Worm (Caenorhabditis elegans) whole organism, L1 larva: ENCODE measurements around the gene col-68.

Experiments
- C04F5.9 ChIP-seq: sonication (generic microtip); optimal IDR thresholded peaks from 2 replicates; lab custom pipeline; 2016; ENCODE audit warnings: missing genetic modification characterization, missing compliant biosample characterization
- C16A3.4 ChIP-seq: fragments of 150-350 bp; optimal IDR thresholded peaks from 2 replicates; lab custom pipeline; 2014; ENCODE audit warnings: missing biosample characterization, missing genetic modification characterization
- C34B4.2 ChIP-seq: sonication (generic microtip); optimal IDR thresholded peaks from 2 replicates; lab custom pipeline; 2017; ENCODE audit warnings: mild to moderate bottlenecking, missing genetic modification characterization, missing compliant biosample characterization
- F16B12.6 ChIP-seq: fragments of 150-350 bp; optimal IDR thresholded peaks from 2 replicates; lab custom pipeline; 2014; ENCODE audit warnings: missing biosample characterization, missing genetic modification characterization
- aha-1 ChIP-seq: fragments of 150-350 bp; optimal IDR thresholded peaks from 2 replicates; lab custom pipeline; 2014; ENCODE audit warnings: missing biosample characterization, missing genetic modification characterization
- alr-1 ChIP-seq: fragments of 200-800 bp; sonication (Bioruptor generic); optimal IDR thresholded peaks from 2 replicates; lab custom pipeline; 2018; ENCODE audit warnings: borderline replicate concordance, mild to moderate bottlenecking, missing genetic modification characterization, missing compliant biosample characterization
- blmp-1 ChIP-seq: fragments of 150-350 bp; optimal IDR thresholded peaks from 2 replicates; lab custom pipeline; 2014; ENCODE audit warnings: missing biosample characterization, missing genetic modification characterization
- ceh-8 ChIP-seq: fragments of 200-800 bp; sonication (Bioruptor generic); optimal IDR thresholded peaks from 2 replicates; lab custom pipeline; 2018; ENCODE audit warnings: mild to moderate bottlenecking, missing genetic modification characterization, moderate library complexity, missing compliant biosample characterization
- ceh-82 ChIP-seq, 3 experiments: fragments of 150-350 bp in 1 of 3; sonication (generic microtip) in 2 of 3; optimal IDR thresholded peaks; 2 replicates each; lab custom pipeline; 2014 to 2017; ENCODE audit warnings: missing biosample characterization in 3 of 3, missing genetic modification characterization in 3 of 3
- ceh-88 ChIP-seq: fragments of 200-800 bp; sonication (Bioruptor generic); IDR thresholded peaks from 2 replicates; pipeline ENCODE4 v1.3.6; 2022; ENCODE audit warnings: missing genetic modification characterization, missing compliant biosample characterization
- ceh-90 ChIP-seq: sonication (generic microtip); optimal IDR thresholded peaks from 2 replicates; lab custom pipeline; 2016; ENCODE audit warnings: missing genetic modification characterization, missing compliant biosample characterization
- ces-1 ChIP-seq: fragments of 150-350 bp; optimal IDR thresholded peaks from 2 replicates; lab custom pipeline; 2014; ENCODE audit warnings: missing biosample characterization, missing genetic modification reagents, missing genetic modification characterization
- dpl-1 ChIP-seq, 3 experiments: fragments of 150-350 bp in 2 of 3; sonication (generic microtip) in 1 of 3; optimal IDR thresholded peaks; 2 replicates each; lab custom pipeline; 2014 to 2017; ENCODE audit warnings: missing biosample characterization in 3 of 3, missing genetic modification characterization in 3 of 3, missing genetic modification reagents in 3 of 3
- dsc-1 ChIP-seq: sonication (generic microtip); optimal IDR thresholded peaks from 2 replicates; lab custom pipeline; 2016; ENCODE audit warnings: mild to moderate bottlenecking, missing genetic modification characterization, missing compliant biosample characterization
- egl-13 ChIP-seq: sonication (generic microtip); optimal IDR thresholded peaks from 2 replicates; lab custom pipeline; 2016; ENCODE audit warnings: missing genotype, missing genetic modification reagents, missing genetic modification characterization, missing compliant biosample characterization
- elt-2 ChIP-seq: sonication (generic microtip); optimal IDR thresholded peaks from 2 replicates; lab custom pipeline; 2016; ENCODE audit warnings: missing genetic modification characterization, mild to moderate bottlenecking, inconsistent platforms, missing compliant biosample characterization, missing genetic modification reagents
- ets-5 ChIP-seq: fragments of 200-800 bp; sonication (Bioruptor generic); IDR thresholded peaks from 2 replicates; pipeline ENCODE4 v1.3.6; 2022; ENCODE audit warnings: missing genetic modification characterization, missing compliant biosample characterization
- fkh-4 ChIP-seq: sonication (generic microtip); optimal IDR thresholded peaks from 2 replicates; lab custom pipeline; 2016; ENCODE audit warnings: missing compliant biosample characterization, missing genetic modification characterization, borderline replicate concordance
- fkh-8 ChIP-seq: sonication (generic microtip); optimal IDR thresholded peaks from 2 replicates; lab custom pipeline; 2016; ENCODE audit warnings: mild to moderate bottlenecking, missing genetic modification characterization, missing compliant biosample characterization
- hpl-2 ChIP-seq: fragments of 150-350 bp; optimal IDR thresholded peaks from 2 replicates; lab custom pipeline; 2014; ENCODE audit warnings: missing biosample characterization, missing genetic modification reagents, missing genetic modification characterization
- irx-1 ChIP-seq: sonication (generic microtip); optimal IDR thresholded peaks from 2 replicates; lab custom pipeline; 2016; ENCODE audit warnings: missing genetic modification characterization, missing compliant biosample characterization
- isw-1 ChIP-seq: fragments of 200-800 bp; sonication (Bioruptor generic); IDR thresholded peaks from 2 replicates; pipeline ENCODE4 v1.3.6; 2022; ENCODE audit warnings: missing genetic modification characterization, missing compliant biosample characterization
- lin-15B ChIP-seq: fragments of 150-350 bp; sonication (generic microtip); optimal IDR thresholded peaks from 3 replicates; lab custom pipeline; 2014; ENCODE audit warnings: missing biosample characterization, missing genetic modification characterization
- lin-39 ChIP-seq: fragments of 150-350 bp; optimal IDR thresholded peaks from 2 replicates; lab custom pipeline; 2014; ENCODE audit warnings: missing biosample characterization, missing genetic modification reagents, missing genetic modification characterization
- lir-3 ChIP-seq: sonication (generic microtip); optimal IDR thresholded peaks from 2 replicates; lab custom pipeline; 2016; ENCODE audit warnings: mild to moderate bottlenecking, missing genetic modification characterization, moderate library complexity, missing compliant biosample characterization; ENCODE audit not compliant: poor library complexity
- lsy-2 ChIP-seq, 2 experiments: fragments of 150-350 bp; optimal IDR thresholded peaks; 2 replicates each; lab custom pipeline; 2014; ENCODE audit warnings: missing biosample characterization in 2 of 2, missing genetic modification characterization in 2 of 2
- mab-9 ChIP-seq: fragments of 200-800 bp; sonication (Bioruptor generic); IDR thresholded peaks from 2 replicates; pipeline ENCODE4 v1.3.6; 2022; ENCODE audit warnings: missing genetic modification reagents, missing genetic modification characterization, missing compliant biosample characterization
- mep-1 ChIP-seq: fragments of 150-350 bp; optimal IDR thresholded peaks from 2 replicates; lab custom pipeline; 2014; ENCODE audit warnings: missing biosample characterization, missing genetic modification characterization
- nhr-20 ChIP-seq: sonication (generic microtip); optimal IDR thresholded peaks from 2 replicates; lab custom pipeline; 2016; ENCODE audit warnings: mild to moderate bottlenecking, missing genetic modification characterization, missing compliant biosample characterization
- nhr-237 ChIP-seq: fragments of 150-350 bp; optimal IDR thresholded peaks from 2 replicates; lab custom pipeline; 2014; ENCODE audit warnings: missing biosample characterization, missing genetic modification characterization
- nhr-47 ChIP-seq: sonication (generic microtip); optimal IDR thresholded peaks from 2 replicates; lab custom pipeline; 2016; ENCODE audit warnings: mild to moderate bottlenecking, missing genetic modification characterization, moderate library complexity, missing compliant biosample characterization
- nhr-71 ChIP-seq: sonication (generic microtip); optimal IDR thresholded peaks from 2 replicates; lab custom pipeline; 2016; ENCODE audit warnings: mild to moderate bottlenecking, missing genetic modification characterization, moderate library complexity, missing compliant biosample characterization
- nhr-77 ChIP-seq: fragments of 150-350 bp; optimal IDR thresholded peaks from 2 replicates; lab custom pipeline; 2014; ENCODE audit warnings: missing biosample characterization, missing genetic modification characterization
- nhr-85 ChIP-seq: sonication (generic microtip); peaks from one replicate; lab custom pipeline; 2016; ENCODE audit warnings: missing genetic modification characterization, inconsistent platforms, missing compliant biosample characterization
- nhr-90 ChIP-seq: sonication (generic microtip); optimal IDR thresholded peaks from 2 replicates; lab custom pipeline; 2016; ENCODE audit warnings: mild to moderate bottlenecking, missing genetic modification characterization, missing compliant biosample characterization; ENCODE audit not compliant: poor library complexity
- pax-3 ChIP-seq: fragments of 200-800 bp; sonication (Bioruptor generic); optimal IDR thresholded peaks from 2 replicates; lab custom pipeline; 2018; ENCODE audit warnings: mild to moderate bottlenecking, missing genetic modification characterization, moderate library complexity, missing compliant biosample characterization
- rnt-1 ChIP-seq: sonication (generic microtip); optimal IDR thresholded peaks from 2 replicates; lab custom pipeline; 2016; ENCODE audit warnings: mild to moderate bottlenecking, missing genetic modification characterization, moderate library complexity, missing compliant biosample characterization
- skn-1 ChIP-seq: fragments of 150-350 bp; optimal IDR thresholded peaks from 2 replicates; lab custom pipeline; 2014; ENCODE audit warnings: missing biosample characterization, missing genetic modification characterization
- snu-23 ChIP-seq: sonication (generic microtip); optimal IDR thresholded peaks from 2 replicates; lab custom pipeline; 2016; ENCODE audit warnings: missing genetic modification characterization, missing compliant biosample characterization
- sox-4 ChIP-seq: sonication (generic microtip); optimal IDR thresholded peaks from 2 replicates; lab custom pipeline; 2016; ENCODE audit warnings: missing genetic modification characterization, missing compliant biosample characterization
- sptf-1 ChIP-seq: fragments of 150-350 bp; optimal IDR thresholded peaks from 2 replicates; lab custom pipeline; 2014; ENCODE audit warnings: missing biosample characterization, missing genetic modification characterization
- sup-37 ChIP-seq: fragments of 200-800 bp; sonication (Bioruptor generic); optimal IDR thresholded peaks from 2 replicates; lab custom pipeline; 2018; ENCODE audit warnings: mild to moderate bottlenecking, missing genetic modification characterization, missing compliant biosample characterization
- swsn-7 ChIP-seq: sonication (generic microtip); optimal IDR thresholded peaks from 2 replicates; lab custom pipeline; 2016; ENCODE audit warnings: missing genetic modification characterization, missing compliant biosample characterization
- tbx-2 ChIP-seq: sonication (generic microtip); optimal IDR thresholded peaks from 2 replicates; lab custom pipeline; 2016; ENCODE audit warnings: missing genetic modification characterization, missing compliant biosample characterization
- unc-62 ChIP-seq: fragments of 150-350 bp; optimal IDR thresholded peaks from 2 replicates; lab custom pipeline; 2014; ENCODE audit warnings: missing biosample characterization, missing genetic modification reagents, missing genetic modification characterization
- unc-86 ChIP-seq: sonication (generic microtip); optimal IDR thresholded peaks from 2 replicates; lab custom pipeline; 2016; ENCODE audit warnings: missing genetic modification characterization, missing compliant biosample characterization
- unc-98 ChIP-seq: fragments of 200-800 bp; sonication (Bioruptor generic); IDR thresholded peaks from 2 replicates; pipeline ENCODE4 v1.3.6; 2022; ENCODE audit warnings: missing genetic modification characterization, missing compliant biosample characterization
- xbp-1 ChIP-seq: sonication (generic microtip); optimal IDR thresholded peaks from 2 replicates; lab custom pipeline; 2016; ENCODE audit warnings: missing genetic modification characterization, missing compliant biosample characterization
- zag-1 ChIP-seq: fragments of 150-350 bp; optimal IDR thresholded peaks from 2 replicates; lab custom pipeline; 2014; ENCODE audit warnings: missing biosample characterization, missing genetic modification characterization
- zip-4 ChIP-seq: fragments of 200-800 bp; sonication (Bioruptor generic); optimal IDR thresholded peaks from 2 replicates; lab custom pipeline; 2018; ENCODE audit warnings: mild to moderate bottlenecking, missing genetic modification characterization, moderate library complexity, missing compliant biosample characterization
- ztf-11 ChIP-seq, 2 experiments: sonication (generic microtip); optimal IDR thresholded peaks; 2 replicates each; lab custom pipeline; 2016 to 2017; ENCODE audit warnings: missing genetic modification characterization in 2 of 2, missing biosample characterization in 1 of 2, missing compliant biosample characterization in 1 of 2

col-68 gene

DNA sequence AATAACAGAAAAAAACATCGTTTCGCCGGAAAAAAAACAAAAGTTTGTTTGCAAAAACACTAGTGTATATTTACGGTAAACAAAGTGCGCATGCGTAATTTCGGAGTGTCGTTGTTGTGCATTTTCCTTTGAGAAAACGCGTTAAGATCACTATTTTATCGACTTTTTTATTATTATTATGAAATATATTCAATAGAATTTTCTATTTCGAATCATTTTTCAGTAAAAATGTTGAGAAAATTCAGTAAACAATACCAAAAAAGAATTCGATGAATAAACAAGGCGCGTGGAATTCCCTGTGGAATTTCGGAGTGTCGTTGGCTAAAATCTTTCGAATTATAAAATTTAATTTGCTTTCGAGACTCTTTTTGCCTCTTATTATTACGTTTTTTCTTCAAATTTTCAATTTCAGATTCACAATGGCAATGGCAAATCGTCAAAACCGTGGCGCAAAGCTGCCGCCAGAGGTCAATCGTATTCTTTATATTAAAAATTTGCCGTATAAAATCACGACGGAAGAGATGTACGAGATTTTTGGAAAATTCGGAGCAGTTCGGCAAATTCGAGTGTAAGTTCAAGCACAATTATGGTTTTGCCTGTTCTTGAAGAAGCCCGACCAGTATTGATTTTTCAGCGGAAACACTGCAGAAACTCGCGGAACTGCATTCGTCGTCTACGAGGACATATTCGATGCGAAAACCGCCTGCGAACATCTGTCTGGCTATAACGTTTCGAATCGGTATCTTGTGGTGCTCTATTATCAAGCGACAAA lies 6.2 kb upstream of the col-68 start, which contains the start of the genes luc-7L3 and sftb-6:
Gene luc-7L3, minus strand, starts transcription at position 36 of the 772 bp plus-strand sequence.
Gene sftb-6, plus strand, starts transcription at position 413 of the 772 bp plus-strand sequence.
- peak; percentile 76 for TF ChIP-seq fkh-8
- TF ChIP-seq zag-1: no peak
- peak; percentile 75 for TF ChIP-seq tbx-2
- peak; percentile 89 for TF ChIP-seq nhr-47 (tag; lab: Kevin White, UChicago)
- peak; percentile 86 for TF ChIP-seq nhr-85 (tag; lab: Kevin White, UChicago)
- peak; percentile 50 for TF ChIP-seq sup-37 (GFP tag; lab: Kevin White, UChicago)
- peak; percentile 44 for TF ChIP-seq ceh-90
- TF ChIP-seq mep-1: peak; percentile 55
- TF ChIP-seq lir-3: no peak
- TF ChIP-seq nhr-77 (tag; lab: Kevin White, UChicago): peak; percentile 24
- peak; percentile 28 for TF ChIP-seq lin-15B
- peak; percentile 56 for TF ChIP-seq lin-39
- TF ChIP-seq aha-1 (tag; lab: Kevin White, UChicago): no peak
- TF ChIP-seq zip-4 (GFP tag; lab: Kevin White, UChicago): peak; percentile 55
- TF ChIP-seq ztf-11 (tag; optimal IDR thresholded peaks at IDR 0.05; lab: Kevin White, UChicago): peak in 1 of 2 experiments; percentile 24
- TF ChIP-seq ets-5 (GFP tag; lab: Robert Waterston, UW): no peak
- peak; percentile 73 for TF ChIP-seq snu-23 (GFP tag; lab: Kevin White, UChicago)
- no peak for TF ChIP-seq C34B4.2 (tag; lab: Kevin White, UChicago)
- peak; percentile 61 for TF ChIP-seq dsc-1 (tag; lab: Kevin White, UChicago)
- peak; percentile 38 for TF ChIP-seq ceh-8 (GFP tag; lab: Kevin White, UChicago)
- TF ChIP-seq pax-3: peak; percentile 46
- peak in 2 of 3 experiments; percentile 25 to 33 for TF ChIP-seq ceh-82 (tag; optimal IDR thresholded peaks at IDR 0.05; lab: Kevin White, UChicago)
- TF ChIP-seq nhr-90 (tag; lab: Kevin White, UChicago): peak; percentile 75
- TF ChIP-seq swsn-7 (tag; lab: Kevin White, UChicago): peak; percentile 79
- no peak for TF ChIP-seq fkh-4 (tag; lab: Kevin White, UChicago)
- TF ChIP-seq unc-86 (tag; lab: Kevin White, UChicago): peak; percentile 53
- TF ChIP-seq C04F5.9: peak; percentile 54
- TF ChIP-seq egl-13 (tag; lab: Kevin White, UChicago): peak; percentile 55
- peak; percentile 19 for TF ChIP-seq rnt-1 (tag; lab: Kevin White, UChicago)
- peak; percentile 92 for TF ChIP-seq alr-1 (tag; lab: Kevin White, UChicago)
- peak; percentile 84 for TF ChIP-seq nhr-71 (tag; lab: Kevin White, UChicago)
- TF ChIP-seq blmp-1 (tag; lab: Kevin White, UChicago): peak; percentile 22
- peak; percentile 73 for TF ChIP-seq irx-1 (tag; lab: Kevin White, UChicago)
- peak; percentile 50 for TF ChIP-seq skn-1 (tag; lab: Kevin White, UChicago)
- TF ChIP-seq ceh-88: peak; percentile 67
- 0 out of 2 replicates have a peak, but pooled peaks have one; percentile 20 for TF ChIP-seq unc-98 (GFP tag; lab: Robert Waterston, UW)
- TF ChIP-seq unc-62: no peak
- TF ChIP-seq xbp-1 (tag; lab: Kevin White, UChicago): peak; percentile 74
- TF ChIP-seq nhr-20: peak; percentile 62
- peak; percentile 40 to 68 (median 50) for TF ChIP-seq dpl-1 (GFP tag; optimal IDR thresholded peaks at IDR 0.05; lab: Kevin White, UChicago)
- TF ChIP-seq nhr-237 (tag; lab: Kevin White, UChicago): no peak
- TF ChIP-seq lsy-2 (tag; optimal IDR thresholded peaks at IDR 0.05; lab: Kevin White, UChicago): peak; percentile 74 to 81
- peak; percentile 74; the same call in 1 of the 2 replicates for TF ChIP-seq mab-9
- peak; percentile 65 for TF ChIP-seq sox-4 (tag; lab: Kevin White, UChicago)
- peak; percentile 79 for TF ChIP-seq isw-1 (GFP tag; lab: Robert Waterston, UW)
- peak; percentile 9 for TF ChIP-seq elt-2 (tag; lab: Kevin White, UChicago)
- TF ChIP-seq C16A3.4 (tag; lab: Kevin White, UChicago): peak; percentile 49
- TF ChIP-seq F16B12.6 (tag; lab: Kevin White, UChicago): peak; percentile 28
- TF ChIP-seq ces-1 (GFP tag; lab: Kevin White, UChicago): no peak
- TF ChIP-seq sptf-1 (tag; lab: Kevin White, UChicago): no peak
- TF ChIP-seq hpl-2 (GFP tag; lab: Kevin White, UChicago): no peak
